Fruit fly (Drosophila melanogaster) whole organism, pupa: ENCODE results near the gene Cyp12a4.

ENCODE experiments used
- CG13204 ChIP-seq: fragments of 200-800 bp; sonication (Bioruptor generic); optimal IDR thresholded peaks from 2 replicates; lab custom pipeline; 2018; ENCODE audit warnings: missing biosample characterization, mild to moderate bottlenecking, missing genetic modification characterization, moderate library complexity
- CG14655 ChIP-seq: fragments of 200-800 bp; sonication (Bioruptor generic); optimal IDR thresholded peaks from 3 replicates; lab custom pipeline; 2017; ENCODE audit warnings: mild to moderate bottlenecking, missing biosample characterization, missing genetic modification reagents, missing genetic modification characterization

DNA sequence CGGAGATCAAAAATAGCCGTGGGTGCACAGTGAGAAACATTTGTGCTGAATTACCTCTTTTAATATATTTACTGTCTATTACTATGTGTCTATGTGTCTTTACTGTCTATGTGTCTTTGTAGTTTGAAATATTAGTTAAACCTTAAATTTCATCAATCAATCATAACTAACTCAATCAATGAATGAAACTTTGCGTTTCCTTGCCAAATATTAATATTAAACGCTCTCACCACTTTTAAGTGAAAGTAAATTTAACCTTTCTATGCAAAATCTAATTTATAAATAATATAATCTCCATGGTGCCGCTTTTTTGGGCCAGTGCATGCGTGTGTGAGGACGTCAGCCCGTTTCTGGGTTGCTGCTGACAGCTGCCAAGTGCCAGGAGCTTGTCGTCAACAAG is 46.3 kb downstream of the Cyp12a4 start:
- TF ChIP-seq CG14655 (GFP tag; lab: Kevin White, UChicago) (peak; percentile 88), CG13204 (GFP tag; lab: Kevin White, UChicago) (peak; percentile 29)
